Fruit fly (Drosophila melanogaster) whole organism, embryonic: ENCODE measurements around the gene CG14370.
A peak's percentile ranks its signal among the peaks of the same experiment; 100 is the strongest.

Experiments used
- CG13624 ChIP-seq: fragments of 200-800 bp; sonication (Bioruptor generic); optimal IDR thresholded peaks from 2 replicates; lab custom pipeline; 2016; ENCODE audit warnings: missing biosample characterization, missing genetic modification characterization
- CG14965 ChIP-seq: fragments of 200-800 bp; sonication (Bioruptor generic); optimal IDR thresholded peaks from 2 replicates; lab custom pipeline; 2016; ENCODE audit warnings: missing biosample characterization, missing genetic modification characterization, borderline replicate concordance
- CG17568 ChIP-seq: fragments of 200-800 bp; sonication (Bioruptor generic); optimal IDR thresholded peaks from 2 replicates; lab custom pipeline; 2018; ENCODE audit warnings: missing biosample characterization, mild to moderate bottlenecking, missing genetic modification characterization, moderate library complexity
- CG4360 ChIP-seq: fragments of 200-800 bp; sonication (Bioruptor generic); IDR thresholded peaks from 2 replicates; pipeline ENCODE4 v1.3.6; 2022; ENCODE audit warnings: missing biosample characterization, missing genetic modification characterization
- CG5245 ChIP-seq: fragments of 200-800 bp; sonication (Bioruptor generic); optimal IDR thresholded peaks from 3 replicates; lab custom pipeline; 2016; ENCODE audit warnings: missing biosample characterization, missing genetic modification characterization
- CG5953 ChIP-seq: fragments of 200-800 bp; sonication (Bioruptor generic); IDR thresholded peaks from 2 replicates; pipeline ENCODE4 v1.3.6; 2022; ENCODE audit warnings: missing biosample characterization, missing genetic modification characterization
- CG6854 ChIP-seq: fragments of 200-800 bp; sonication (Bioruptor generic); optimal IDR thresholded peaks from 3 replicates; lab custom pipeline; 2017; ENCODE audit warnings: missing biosample characterization, mild to moderate bottlenecking, missing genetic modification characterization
- CG7556 ChIP-seq: fragments of 200-800 bp; sonication (Bioruptor generic); optimal IDR thresholded peaks from 2 replicates; lab custom pipeline; 2017; ENCODE audit warnings: missing biosample characterization, mild to moderate bottlenecking, missing genetic modification characterization
- CHES-1-like ChIP-seq: fragments of 200-800 bp; sonication (Bioruptor generic); optimal IDR thresholded peaks from 2 replicates; lab custom pipeline; 2016; ENCODE audit warnings: missing biosample characterization, missing genetic modification characterization
- Dp ChIP-seq: fragments of 200-800 bp; sonication (Bioruptor generic); optimal IDR thresholded peaks from 2 replicates; lab custom pipeline; 2018; ENCODE audit warnings: missing biosample characterization, mild to moderate bottlenecking, missing genetic modification characterization, moderate library complexity
- Dref ChIP-seq: fragments of 200-800 bp; sonication (Bioruptor generic); IDR thresholded peaks from 2 replicates; pipeline ENCODE4 v1.3.6; 2022; ENCODE audit warnings: missing biosample characterization, missing genetic modification characterization
- Ets65A ChIP-seq: fragments of 200-800 bp; sonication (Bioruptor generic); peaks from one replicate; lab custom pipeline; 2016; ENCODE audit warnings: missing biosample characterization, missing genetic modification characterization
- H2.0 ChIP-seq: fragments of 200-800 bp; sonication (Bioruptor generic); IDR thresholded peaks from 2 replicates; pipeline ENCODE4 v1.3.6; 2022; ENCODE audit warnings: missing biosample characterization, missing genetic modification characterization
- HHEX ChIP-seq: fragments of 200-800 bp; sonication (Bioruptor generic); optimal IDR thresholded peaks from 3 replicates; lab custom pipeline; 2017; ENCODE audit warnings: missing biosample characterization, mild to moderate bottlenecking, missing genetic modification characterization, missing genetic modification reagents
- PHDP ChIP-seq: fragments of 200-800 bp; sonication (Bioruptor generic); optimal IDR thresholded peaks from 3 replicates; lab custom pipeline; 2018; ENCODE audit warnings: missing biosample characterization, mild to moderate bottlenecking, missing genetic modification characterization, moderate library complexity
- Poxn ChIP-seq: fragments of 200-800 bp; sonication (Bioruptor generic); IDR thresholded peaks from 2 replicates; pipeline ENCODE4 v1.3.6; 2022; ENCODE audit warnings: missing biosample characterization, missing genetic modification characterization
- Ptx1 ChIP-seq: fragments of 200-800 bp; sonication (Bioruptor generic); IDR thresholded peaks from 2 replicates; pipeline ENCODE4 v1.3.6; 2022; ENCODE audit warnings: missing biosample characterization, missing genetic modification characterization
- Ssrp ChIP-seq: fragments of 200-800 bp; sonication (Bioruptor generic); optimal IDR thresholded peaks from 2 replicates; lab custom pipeline; 2018; ENCODE audit warnings: missing biosample characterization, mild to moderate bottlenecking, missing genetic modification characterization, moderate library complexity
- TFAM ChIP-seq: fragments of 200-800 bp; sonication (Bioruptor generic); optimal IDR thresholded peaks from 2 replicates; lab custom pipeline; 2017; ENCODE audit warnings: missing biosample characterization, missing genetic modification characterization, inconsistent platforms
- al ChIP-seq: fragments of 200-800 bp; sonication (Bioruptor generic); IDR thresholded peaks from 2 replicates; pipeline ENCODE4 v1.3.6; 2022; ENCODE audit warnings: missing biosample characterization, missing genetic modification characterization
- amos ChIP-seq: fragments of 200-800 bp; sonication (Bioruptor generic); IDR thresholded peaks from 2 replicates; pipeline ENCODE4 v1.3.6; 2022; ENCODE audit warnings: missing biosample characterization, missing genetic modification characterization; ENCODE audit not compliant: partially characterized antibody
- chinmo ChIP-seq: fragments of 200-800 bp; sonication (Bioruptor generic); IDR thresholded peaks from 4 replicates; pipeline ENCODE4 v1.3.6; 2022; ENCODE audit warnings: missing biosample characterization, missing genetic modification characterization; ENCODE audit not compliant: partially characterized antibody
- ci ChIP-seq: fragments of 200-800 bp; sonication (Bioruptor generic); IDR thresholded peaks from 3 replicates; pipeline ENCODE4 v1.3.6; 2022; ENCODE audit warnings: missing biosample characterization, missing genetic modification characterization
- crp ChIP-seq, 2 experiments: fragments of 200-800 bp; sonication (Bioruptor generic); optimal IDR thresholded peaks; 2 replicates in 1 of 2; 3 replicates in 1 of 2; lab custom pipeline; 2017; ENCODE audit warnings: missing biosample characterization in 2 of 2, missing genetic modification characterization in 2 of 2, mild to moderate bottlenecking in 1 of 2, moderate library complexity in 1 of 2
- dimm ChIP-seq: fragments of 200-800 bp; sonication (Bioruptor generic); IDR thresholded peaks from 2 replicates; pipeline ENCODE4 v1.3.6; 2022; ENCODE audit warnings: missing biosample characterization, missing genetic modification characterization
- disco-r ChIP-seq: fragments of 200-800 bp; sonication (Bioruptor generic); optimal IDR thresholded peaks from 2 replicates; lab custom pipeline; 2016; ENCODE audit warnings: missing biosample characterization, missing genetic modification characterization
- exex ChIP-seq: fragments of 200-800 bp; sonication (Bioruptor generic); optimal IDR thresholded peaks from 4 replicates; lab custom pipeline; 2018; ENCODE audit warnings: missing biosample characterization, mild to moderate bottlenecking, missing genetic modification characterization, moderate library complexity
- hkb ChIP-seq, 2 experiments: fragments of 200-800 bp in 1 of 2; fragments of >200 bp in 1 of 2; sonication (Bioruptor generic) in 1 of 2; IDR thresholded peaks in 1 of 2; optimal IDR thresholded peaks in 1 of 2; 2 replicates each; pipeline versions ENCODE4 v1.3.6 to Lab custom; 2017 to 2022; ENCODE audit warnings: missing biosample characterization in 1 of 2, missing genetic modification characterization in 1 of 2
- ind ChIP-seq: fragments of 200-800 bp; sonication (Bioruptor generic); optimal IDR thresholded peaks from 3 replicates; lab custom pipeline; 2016; ENCODE audit warnings: missing biosample characterization, missing genetic modification characterization
- kah ChIP-seq: fragments of 200-800 bp; sonication (Bioruptor generic); optimal IDR thresholded peaks from 2 replicates; lab custom pipeline; 2018; ENCODE audit warnings: missing biosample characterization, mild to moderate bottlenecking, missing genetic modification characterization
- schlank ChIP-seq: fragments of 200-800 bp; sonication (Bioruptor generic); optimal IDR thresholded peaks from 2 replicates; lab custom pipeline; 2018; ENCODE audit warnings: missing biosample characterization, mild to moderate bottlenecking, missing genetic modification characterization
- slbo ChIP-seq: fragments of 200-800 bp; sonication (Bioruptor generic); IDR thresholded peaks from 2 replicates; pipeline ENCODE4 v1.3.6; 2022; ENCODE audit warnings: missing biosample characterization, missing genetic modification characterization
- tap ChIP-seq: fragments of 200-800 bp; optimal IDR thresholded peaks from 3 replicates; lab custom pipeline; 2019; ENCODE audit warnings: missing biosample characterization, mild to moderate bottlenecking, missing genetic modification characterization, moderate library complexity
- tup ChIP-seq: fragments of 200-800 bp; sonication (Bioruptor generic); optimal IDR thresholded peaks from 2 replicates; lab custom pipeline; 2016; ENCODE audit warnings: missing biosample characterization, mild to moderate bottlenecking, missing genetic modification characterization, moderate library complexity
- vfl ChIP-seq: fragments of 200-800 bp; sonication (Bioruptor generic); optimal IDR thresholded peaks from 2 replicates; lab custom pipeline; 2016; ENCODE audit warnings: missing biosample characterization, missing genetic modification characterization

CG14370 gene

dm6 chr3R:13615617-13616016, 27.8 kb downstream of the CG14370 start, which contains the start of gene CG9269:
Gene CG9269 (plus strand): TSS chr3R:13615917.
- no peak for TF ChIP-seq slbo (GFP tag; lab: Robert Waterston, UW)
- no peak for TF ChIP-seq tap (tag; lab: Kevin White, UChicago)
- TF ChIP-seq schlank = no peak
- TF ChIP-seq HHEX = no peak
- TF ChIP-seq disco-r (GFP tag; lab: Kevin White, UChicago) = no peak
- no peak for TF ChIP-seq exex (tag; lab: Kevin White, UChicago)
- TF ChIP-seq dimm (GFP tag; lab: Robert Waterston, UW) = no peak
- TF ChIP-seq H2.0 (GFP tag; lab: Robert Waterston, UW) = no peak
- no peak for TF ChIP-seq kah (GFP tag; lab: Kevin White, UChicago)
- no peak for TF ChIP-seq al (GFP tag; lab: Robert Waterston, UW)
- no peak for TF ChIP-seq PHDP (tag; lab: Kevin White, UChicago)
- TF ChIP-seq CG5245 (GFP tag; lab: Kevin White, UChicago) = no peak
- TF ChIP-seq CG6854 = no peak
- no peak for TF ChIP-seq ci (GFP tag; lab: Robert Waterston, UW)
- no peak for TF ChIP-seq CG13624
- TF ChIP-seq CG4360 (GFP tag; lab: Robert Waterston, UW) = no peak
- TF ChIP-seq Poxn (GFP tag; lab: Robert Waterston, UW) = no peak
- TF ChIP-seq CG7556 (GFP tag; lab: Kevin White, UChicago) = no peak
- no peak for TF ChIP-seq CG17568 (GFP tag; lab: Kevin White, UChicago)
- TF ChIP-seq, all 482 proteins: peak for 0

dm6 chr3R:13617228-13617627, 29.4 kb downstream of the CG14370 start:
- TF ChIP-seq Dp = no peak
- TF ChIP-seq Ets65A = peak; percentile 92
- TF ChIP-seq, all 482 proteins: peak for 1

dm6 chr3R:13631642-13632041, 43.8 kb downstream of the CG14370 start, which contains the start of gene CG10841:
Gene CG10841 (plus strand): TSS chr3R:13631942.
- TF ChIP-seq CG5953 (GFP tag; lab: Robert Waterston, UW) (no peak), chinmo (no peak), tup (GFP tag; lab: Kevin White, UChicago) (no peak), Ssrp (tag; lab: Kevin White, UChicago) (no peak), Ets65A (no peak), CG14965 (no peak), Ptx1 (no peak), Dref (GFP tag; lab: Robert Waterston, UW) (no peak), TFAM (GFP tag; lab: Kevin White, UChicago) (no peak), amos (GFP tag; lab: Robert Waterston, UW) (no peak), ind (no peak), vfl (GFP tag; lab: Kevin White, UChicago) (no peak), CHES-1-like (GFP tag; lab: Kevin White, UChicago) (no peak), crp (GFP tag; optimal IDR thresholded peaks at IDR 0.05; lab: Kevin White, UChicago) (no peak), hkb (optimal IDR thresholded peaks at IDR 0.05; lab: Kevin White, UChicago) (no peak), hkb (GFP tag; IDR thresholded peaks at IDR 0.05; lab: Robert Waterston, UW) (no peak)
